Fruit fly (Drosophila melanogaster) whole organism: Measurements from ENCODE around the gene ebo.

Source experiments
- Dll ChIP-seq: fragments of >200 bp; optimal IDR thresholded peaks from 2 replicates; lab custom pipeline; 2017
- EcR ChIP-seq, 2 experiments: fragments of >200 bp; optimal IDR thresholded peaks; 2 replicates each; lab custom pipeline; 2017; ENCODE audit warnings: missing biosample characterization in 2 of 2, missing genetic modification characterization in 2 of 2, missing genetic modification reagents in 2 of 2
- pan ChIP-seq: fragments of >200 bp; optimal IDR thresholded peaks from 2 replicates; lab custom pipeline; 2017
- psq ChIP-seq: fragments of >200 bp; optimal IDR thresholded peaks from 2 replicates; lab custom pipeline; 2017
- usp ChIP-seq: fragments of >200 bp; optimal IDR thresholded peaks from 2 replicates; lab custom pipeline; 2017; ENCODE audit warnings: missing biosample characterization, missing genetic modification characterization, mixed read lengths

- TF ChIP-seq psq (lab: Kevin White, UChicago) (no peak), pan (no peak), EcR (GFP tag; optimal IDR thresholded peaks at IDR 0.05; lab: Kevin White, UChicago) (no peak), Dll (lab: Kevin White, UChicago) (no peak), usp (GFP tag; lab: Kevin White, UChicago) (no peak)
These were observed 45.3 kb upstream of the ebo start for dm6 chrX:521683-522082.
